Worm (Caenorhabditis elegans) whole organism, midembryonic: Measurements from ENCODE around the gene ceh-86.

Experiments used
- T22C8.4 ChIP-seq: fragments of 200-800 bp; sonication (Bioruptor generic); IDR thresholded peaks from 2 replicates; pipeline ENCODE4 v1.3.6; 2022; ENCODE audit warnings: missing genetic modification characterization, missing compliant biosample characterization
- cog-1 ChIP-seq: sonication (generic microtip); optimal IDR thresholded peaks from 2 replicates; lab custom pipeline; 2016; ENCODE audit warnings: missing genetic modification characterization, missing compliant biosample characterization
- flt-1 ChIP-seq: fragments of 200-800 bp; sonication (Bioruptor generic); IDR thresholded peaks from 2 replicates; pipeline ENCODE4 v1.3.6; 2022; ENCODE audit warnings: missing genetic modification characterization, missing compliant biosample characterization
- klf-2 ChIP-seq: fragments of 200-800 bp; sonication (Bioruptor generic); conservative IDR thresholded peaks from 2 replicates; pipeline ENCODE4 v1.3.6; 2022; ENCODE audit warnings: missing genetic modification reagents, missing genetic modification characterization, missing compliant biosample characterization
- med-1 ChIP-seq: sonication (generic microtip); optimal IDR thresholded peaks from 2 replicates; lab custom pipeline; 2017; ENCODE audit warnings: missing genetic modification characterization, mild to moderate bottlenecking, missing compliant biosample characterization, antibody characterized with exemption, missing genetic modification reagents; ENCODE audit not compliant: insufficient read depth
- ref-1 ChIP-seq: fragments of 200-800 bp; sonication (Bioruptor generic); conservative IDR thresholded peaks from 2 replicates; pipeline ENCODE4 v1.3.6; 2022; ENCODE audit warnings: missing genetic modification reagents, missing genetic modification characterization, missing compliant biosample characterization
- tab-1 ChIP-seq: fragments of 200-800 bp; sonication (Bioruptor generic); IDR thresholded peaks from 2 replicates; pipeline ENCODE4 v1.3.6; 2022; ENCODE audit warnings: missing genetic modification characterization, missing compliant biosample characterization
- ztf-23 ChIP-seq: fragments of 200-800 bp; sonication (Bioruptor generic); IDR thresholded peaks from 2 replicates; pipeline ENCODE4 v1.3.6; 2022; ENCODE audit warnings: missing genetic modification reagents, missing genetic modification characterization, missing compliant biosample characterization
- ztf-29 ChIP-seq: fragments of 200-800 bp; sonication (Bioruptor generic); IDR thresholded peaks from 2 replicates; pipeline ENCODE4 v1.3.6; 2022; ENCODE audit warnings: missing genetic modification reagents, missing genetic modification characterization, missing compliant biosample characterization

ceh-86 gene

DNA sequence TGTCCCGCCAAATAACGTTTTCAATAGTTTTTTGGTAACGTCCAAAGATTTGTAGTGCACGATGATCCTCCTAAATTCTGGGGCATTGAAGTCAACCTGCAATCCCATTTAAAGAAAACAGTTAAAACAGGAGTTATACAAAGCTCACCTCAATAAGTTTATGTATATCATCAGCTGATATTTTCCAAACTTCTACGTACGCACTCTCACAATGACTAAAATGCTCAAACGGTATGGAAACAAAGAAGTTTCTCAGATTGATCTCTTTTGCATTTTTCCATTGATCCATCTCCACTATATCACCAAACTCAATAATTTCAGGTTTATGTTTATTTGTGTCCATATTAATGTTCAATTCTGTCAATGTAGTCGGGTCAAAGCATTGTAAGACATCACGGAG lies 20.3 kb downstream of the ceh-86 start:
- TF ChIP-seq ztf-29 (GFP tag; lab: Robert Waterston, UW) (no peak), flt-1 (GFP tag; lab: Robert Waterston, UW) (no peak), ztf-23 (GFP tag; lab: Robert Waterston, UW) (no peak), tab-1 (GFP tag; lab: Robert Waterston, UW) (no peak), klf-2 (no peak), cog-1 (tag; lab: Kevin White, UChicago) (no peak), T22C8.4 (GFP tag; lab: Robert Waterston, UW) (no peak), med-1 (GFP tag; lab: Kevin White, UChicago) (no peak), ref-1 (no peak)

ce11 chrII:2411093-2411492 lies 20.8 kb downstream of the ceh-86 start:
- TF ChIP-seq flt-1 (GFP tag; lab: Robert Waterston, UW), result no peak
- no peak for TF ChIP-seq T22C8.4 (GFP tag; lab: Robert Waterston, UW)
- no peak for TF ChIP-seq ref-1
- no peak for TF ChIP-seq cog-1 (tag; lab: Kevin White, UChicago)
- TF ChIP-seq ztf-23 (GFP tag; lab: Robert Waterston, UW), result no peak
- TF ChIP-seq med-1 (GFP tag; lab: Kevin White, UChicago), result no peak
- no peak for TF ChIP-seq tab-1 (GFP tag; lab: Robert Waterston, UW)
- no peak for TF ChIP-seq ztf-29 (GFP tag; lab: Robert Waterston, UW)
- TF ChIP-seq klf-2, result no peak

DNA sequence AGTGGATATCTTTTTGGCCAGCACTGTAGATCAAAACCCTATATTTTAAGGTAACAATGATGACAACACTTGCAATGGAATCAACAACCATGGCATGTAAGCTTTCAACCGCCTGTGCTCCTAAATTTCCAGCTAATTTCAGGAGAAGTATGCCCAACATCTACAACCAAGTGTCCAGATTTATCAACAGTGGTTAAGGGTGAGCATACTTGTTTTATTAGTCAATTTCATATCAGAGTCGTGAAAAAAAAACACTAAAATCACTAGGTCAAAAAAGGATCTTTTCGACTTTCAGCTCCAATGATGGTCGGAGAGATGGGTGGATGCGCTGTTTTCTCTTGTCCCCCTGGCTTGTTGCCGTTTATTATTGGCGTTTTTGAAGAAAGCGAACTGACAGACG lies 27.9 kb downstream of the ceh-86 start, which contains the start of gene F16G10.1:
F16G10.1 (plus strand) TSS at position 301 of the 400 bp plus-strand sequence.
- TF ChIP-seq flt-1 (GFP tag; lab: Robert Waterston, UW) (no peak), tab-1 (GFP tag; lab: Robert Waterston, UW) (no peak), cog-1 (tag; lab: Kevin White, UChicago) (no peak)

DNA sequence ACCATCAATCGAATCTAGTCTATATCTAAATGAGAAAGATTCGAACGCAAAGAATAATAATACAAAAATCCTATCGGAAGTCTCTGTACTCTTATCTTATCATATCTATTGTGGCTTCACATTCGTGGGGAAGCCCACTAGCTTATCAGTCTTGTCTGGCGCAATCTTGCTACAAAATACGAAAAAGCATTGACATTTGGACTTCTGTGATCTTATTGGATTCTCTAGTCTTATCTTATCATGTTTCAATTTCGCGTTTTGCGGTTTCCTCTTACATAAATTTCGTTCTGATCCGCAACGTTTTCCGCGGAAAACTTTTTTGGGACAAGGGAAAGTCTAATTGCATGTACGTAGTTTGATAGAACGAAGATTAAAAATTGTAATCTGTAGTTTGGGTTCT lies 32.1 kb downstream of the ceh-86 start:
- no peak for TF ChIP-seq flt-1 (GFP tag; lab: Robert Waterston, UW)
- TF ChIP-seq ztf-29 (GFP tag; lab: Robert Waterston, UW), result no peak
- TF ChIP-seq tab-1 (GFP tag; lab: Robert Waterston, UW), result no peak
- no peak for TF ChIP-seq ref-1
- no peak for TF ChIP-seq med-1 (GFP tag; lab: Kevin White, UChicago)

- TF ChIP-seq ztf-23 (GFP tag; lab: Robert Waterston, UW) (no peak), cog-1 (tag; lab: Kevin White, UChicago) (no peak)
Observed at ce11 chrII:2398884-2399283, 33.0 kb downstream of the ceh-86 start, which contains the start of gene F16G10.14. Gene F16G10.14, minus strand, starts transcription at chrII:2398984.

DNA sequence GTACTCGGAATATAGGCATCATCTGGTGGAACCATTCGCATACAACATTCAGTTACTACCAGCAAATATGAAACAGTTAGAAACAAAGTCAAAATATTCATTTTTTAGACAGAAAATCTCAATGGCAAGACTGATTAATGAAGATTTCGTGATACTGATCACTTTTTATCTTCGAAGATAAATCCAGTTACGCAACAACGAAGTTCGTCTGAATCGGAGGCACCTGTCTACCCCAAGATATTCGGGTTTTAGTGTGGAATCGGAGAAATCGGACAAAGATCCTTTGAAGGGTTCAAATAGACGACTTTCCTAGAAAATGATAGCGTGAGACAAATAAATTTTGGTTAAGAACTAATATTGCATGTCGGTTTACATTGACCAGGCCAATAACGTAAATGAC lies 36.0 kb downstream of the ceh-86 start, which contains the start of gene F16G10.13:
F16G10.13 (minus strand) TSS at position 101 of the 400 bp plus-strand sequence.
- TF ChIP-seq cog-1 (tag; lab: Kevin White, UChicago) (no peak), ref-1 (no peak)

- TF ChIP-seq T22C8.4 (GFP tag; lab: Robert Waterston, UW) (no peak), ztf-23 (GFP tag; lab: Robert Waterston, UW) (no peak), ref-1 (no peak), cog-1 (tag; lab: Kevin White, UChicago) (no peak), tab-1 (GFP tag; lab: Robert Waterston, UW) (no peak), klf-2 (no peak), flt-1 (GFP tag; lab: Robert Waterston, UW) (no peak), med-1 (GFP tag; lab: Kevin White, UChicago) (no peak), ztf-29 (GFP tag; lab: Robert Waterston, UW) (no peak)
Observed at ce11 chrII:2393821-2394220, 38.1 kb downstream of the ceh-86 start, which contains the start of gene F16G10.11. Gene F16G10.11, minus strand, starts transcription at chrII:2393921.

DNA sequence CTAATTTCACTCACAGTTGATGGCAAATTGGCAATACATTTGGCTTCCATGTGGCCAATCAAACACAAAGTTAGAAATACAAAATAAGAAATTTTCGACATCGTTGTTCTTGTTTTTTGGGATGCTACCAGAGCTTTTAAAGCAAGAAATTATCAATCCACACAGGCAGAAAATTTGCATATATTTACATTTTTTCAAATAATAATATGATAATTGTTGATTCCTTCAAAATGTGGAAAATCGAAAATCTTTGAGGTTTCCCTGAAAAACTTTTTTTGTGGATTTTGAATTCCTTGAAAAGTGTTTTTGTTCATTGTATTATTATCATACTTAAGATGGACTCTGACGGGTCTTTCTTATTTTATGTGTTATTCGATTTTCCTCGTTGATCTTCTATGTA lies 41.0 kb downstream of the ceh-86 start, which contains the start of gene F16G10.10:
F16G10.10 (minus strand) TSS at position 101 of the 400 bp plus-strand sequence.
- TF ChIP-seq ztf-29 (GFP tag; lab: Robert Waterston, UW) (no peak), klf-2 (no peak), ztf-23 (GFP tag; lab: Robert Waterston, UW) (no peak), tab-1 (GFP tag; lab: Robert Waterston, UW) (no peak), med-1 (GFP tag; lab: Kevin White, UChicago) (no peak), ref-1 (no peak), T22C8.4 (GFP tag; lab: Robert Waterston, UW) (no peak), cog-1 (tag; lab: Kevin White, UChicago) (no peak), flt-1 (GFP tag; lab: Robert Waterston, UW) (no peak)

DNA sequence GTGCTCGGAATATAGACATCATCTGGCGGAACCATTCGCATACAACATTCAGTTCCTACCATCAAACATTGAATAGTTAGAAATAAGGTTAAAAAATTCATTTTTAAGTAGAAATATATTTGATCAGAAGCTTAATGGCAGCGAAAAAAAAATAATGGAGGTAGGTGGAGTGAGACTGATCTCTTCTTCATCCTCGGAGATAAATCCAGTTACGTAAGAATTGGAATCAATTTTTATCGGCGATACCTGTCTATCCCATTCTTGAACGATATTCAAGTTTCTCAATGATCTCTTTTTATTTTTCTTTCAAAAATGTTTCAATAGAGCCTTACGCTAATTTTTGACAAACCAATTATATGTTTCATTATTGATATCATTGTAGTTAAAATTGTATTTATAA lies 46.4 kb downstream of the ceh-86 start, which contains the start of gene F16G10.9:
F16G10.9 (minus strand) TSS at position 101 of the 400 bp plus-strand sequence.
- TF ChIP-seq klf-2 (no peak), cog-1 (tag; lab: Kevin White, UChicago) (no peak), ztf-29 (GFP tag; lab: Robert Waterston, UW) (no peak), T22C8.4 (GFP tag; lab: Robert Waterston, UW) (no peak), flt-1 (GFP tag; lab: Robert Waterston, UW) (no peak), med-1 (GFP tag; lab: Kevin White, UChicago) (no peak), ztf-23 (GFP tag; lab: Robert Waterston, UW) (no peak), ref-1 (no peak), tab-1 (GFP tag; lab: Robert Waterston, UW) (no peak)

DNA sequence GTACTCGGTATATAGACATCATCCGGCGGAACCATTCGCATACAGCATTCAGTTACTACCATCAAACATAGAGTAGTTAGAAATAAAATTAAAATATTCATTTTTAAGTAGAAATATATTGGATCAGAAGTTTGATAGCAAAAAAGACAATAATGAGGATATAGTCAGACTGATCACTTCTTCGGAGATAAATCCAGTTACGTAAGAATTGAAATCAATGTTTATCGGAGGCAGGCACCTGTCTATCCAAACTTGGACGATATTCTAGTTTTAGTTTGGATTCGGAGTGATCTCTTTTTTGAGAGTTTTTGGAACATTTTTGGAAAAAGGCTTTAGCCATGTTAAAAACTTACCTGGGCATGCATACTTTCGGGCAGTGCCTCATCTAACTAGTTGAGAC lies 48.5 kb downstream of the ceh-86 start, which contains the start of gene F16G10.8:
F16G10.8 (minus strand) TSS at position 101 of the 400 bp plus-strand sequence.
- TF ChIP-seq ref-1 (no peak), klf-2 (no peak), ztf-23 (GFP tag; lab: Robert Waterston, UW) (no peak), tab-1 (GFP tag; lab: Robert Waterston, UW) (no peak), T22C8.4 (GFP tag; lab: Robert Waterston, UW) (no peak), ztf-29 (GFP tag; lab: Robert Waterston, UW) (no peak), cog-1 (tag; lab: Kevin White, UChicago) (no peak), flt-1 (GFP tag; lab: Robert Waterston, UW) (no peak), med-1 (GFP tag; lab: Kevin White, UChicago) (no peak)
